Worm (Caenorhabditis elegans) whole organism, young adult: Measurements from ENCODE around the gene inft-2.

Experiments
- Y53G8AR.9 ChIP-seq: fragments of 200-800 bp; sonication (Bioruptor generic); conservative IDR thresholded peaks from 2 replicates; pipeline ENCODE4 v1.3.6; 2022; ENCODE audit warnings: missing genetic modification reagents, missing genetic modification characterization, missing compliant biosample characterization
- dpl-1 ChIP-seq: fragments of 150-350 bp; optimal IDR thresholded peaks from 2 replicates; lab custom pipeline; 2014; ENCODE audit warnings: missing biosample characterization, missing genetic modification reagents, missing genetic modification characterization
- fkh-3 ChIP-seq: sonication (generic microtip); optimal IDR thresholded peaks from 2 replicates; lab custom pipeline; 2016; ENCODE audit warnings: mild to moderate bottlenecking, missing genetic modification characterization, missing compliant biosample characterization
- hmg-20 ChIP-seq: fragments of 200-800 bp; sonication (Bioruptor generic); IDR thresholded peaks from 2 replicates; pipeline ENCODE4 v1.3.6; 2022; ENCODE audit warnings: missing genetic modification reagents, missing genetic modification characterization, missing compliant biosample characterization
- nhr-179 ChIP-seq: sonication (generic microtip); optimal IDR thresholded peaks from 2 replicates; lab custom pipeline; 2016; ENCODE audit warnings: mild to moderate bottlenecking, missing genetic modification characterization, missing compliant biosample characterization
- snpc-4 ChIP-seq, 5 experiments: fragments of 150-350 bp in 1 of 5; sonication (generic microtip) in 4 of 5; optimal IDR thresholded peaks; 2 replicates each; lab custom pipeline; 2014 to 2018; ENCODE audit warnings: missing genetic modification characterization in 5 of 5, missing biosample characterization in 3 of 5, antibody characterized with exemption in 2 of 5, mild to moderate bottlenecking in 2 of 5, missing compliant biosample characterization in 2 of 5, missing genotype in 2 of 5, moderate library complexity in 2 of 5, missing genetic modification reagents in 1 of 5
- tbp1 ChIP-seq: fragments of 200-800 bp; sonication (Bioruptor generic); optimal IDR thresholded peaks from 2 replicates; lab custom pipeline; 2018; ENCODE audit warnings: mild to moderate bottlenecking, missing genetic modification characterization, missing compliant biosample characterization

ce11 chrV:13009843-13010242 is 7.7 kb downstream of the inft-2 start:
- TF ChIP-seq fkh-3 (tag; lab: Kevin White, UChicago) (no peak), nhr-179 (tag; lab: Kevin White, UChicago) (no peak), hmg-20 (GFP tag; lab: Robert Waterston, UW) (no peak), tbp1 (GFP tag; lab: Kevin White, UChicago) (no peak), Y53G8AR.9 (GFP tag; lab: Robert Waterston, UW) (no peak), dpl-1 (no peak), snpc-4 (GFP tag; optimal IDR thresholded peaks at IDR 0.05; lab: Kevin White, UChicago) (no peak), snpc-4 (tag; optimal IDR thresholded peaks at IDR 0.05; lab: Kevin White, UChicago) (no peak)
